Fruit fly (Drosophila melanogaster) whole organism: Measurements from ENCODE around the gene CG9098.

Experiments used
- Dll ChIP-seq: fragments of >200 bp; optimal IDR thresholded peaks from 2 replicates; lab custom pipeline; 2017
- EcR ChIP-seq, 2 experiments: fragments of >200 bp; optimal IDR thresholded peaks; 2 replicates each; lab custom pipeline; 2017; ENCODE audit warnings: missing biosample characterization in 2 of 2, missing genetic modification characterization in 2 of 2, missing genetic modification reagents in 2 of 2
- usp ChIP-seq: fragments of >200 bp; optimal IDR thresholded peaks from 2 replicates; lab custom pipeline; 2017; ENCODE audit warnings: missing biosample characterization, missing genetic modification characterization, mixed read lengths

dm6 chr2L:6035155-6035554, 23.0 kb upstream of the CG9098 start:
- TF ChIP-seq EcR (GFP tag; optimal IDR thresholded peaks at IDR 0.05; lab: Kevin White, UChicago): no peak
- no peak for TF ChIP-seq usp (GFP tag; lab: Kevin White, UChicago)
- TF ChIP-seq Dll (lab: Kevin White, UChicago): no peak
